Worm (Caenorhabditis elegans): ENCODE data around the gene F41H10.2.

DNA sequence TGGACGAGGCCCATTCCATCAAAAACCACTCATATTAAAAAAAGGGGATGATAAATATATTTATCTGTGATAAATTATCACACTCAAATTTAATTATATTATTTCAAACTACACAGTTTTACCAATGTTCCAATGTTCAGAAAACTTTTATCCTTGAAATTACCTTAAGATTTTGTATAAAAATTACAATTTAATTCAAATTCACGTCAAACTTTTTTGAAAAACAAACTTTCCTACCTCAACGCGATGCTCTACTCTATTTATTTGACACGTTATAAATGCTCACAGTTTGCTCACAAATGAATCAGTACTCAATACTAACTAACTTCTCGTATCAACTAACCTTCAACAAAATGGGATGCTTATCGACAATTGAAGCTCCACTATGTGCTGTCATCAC is 1.2 kb downstream of the F41H10.2 start, which contains the start of gene F41H10.1:
- TF ChIP-seq dao-5 (tag; optimal IDR thresholded peaks at IDR 0.05): no peak
- TF ChIP-seq him-1 (tag; optimal IDR thresholded peaks at IDR 0.05): no peak
